Fruit fly (Drosophila melanogaster) whole organism, embryonic: Measurements from ENCODE around the gene Art8.

Experiments used
- B-H1 ChIP-seq: fragments of 200-800 bp; sonication (Bioruptor generic); IDR thresholded peaks from 3 replicates; pipeline ENCODE4 v1.3.6; 2022; ENCODE audit warnings: missing biosample characterization, missing genetic modification characterization
- CG10147 ChIP-seq: fragments of 200-800 bp; sonication (Bioruptor generic); optimal IDR thresholded peaks from 2 replicates; lab custom pipeline; 2019; ENCODE audit warnings: missing biosample characterization, mild to moderate bottlenecking, missing genetic modification characterization, moderate library complexity
- CG11504 ChIP-seq: fragments of 200-800 bp; sonication (Bioruptor generic); optimal IDR thresholded peaks from 3 replicates; lab custom pipeline; 2019; ENCODE audit warnings: missing biosample characterization, mild to moderate bottlenecking, missing genetic modification characterization, moderate library complexity
- CG12104 ChIP-seq: fragments of 200-800 bp; sonication (Bioruptor generic); optimal IDR thresholded peaks from 3 replicates; lab custom pipeline; 2016; ENCODE audit warnings: missing biosample characterization, missing genetic modification characterization
- CG12219 ChIP-seq: fragments of 200-800 bp; sonication (Bioruptor generic); optimal IDR thresholded peaks from 3 replicates; lab custom pipeline; 2018; ENCODE audit warnings: missing biosample characterization, mild to moderate bottlenecking, missing genetic modification characterization
- CG1233 ChIP-seq: fragments of 200-800 bp; sonication (Bioruptor generic); optimal IDR thresholded peaks from 4 replicates; lab custom pipeline; 2018; ENCODE audit warnings: missing biosample characterization, mild to moderate bottlenecking, missing genetic modification characterization
- CG12391 ChIP-seq: fragments of 200-800 bp; sonication (Bioruptor generic); optimal IDR thresholded peaks from 3 replicates; lab custom pipeline; 2018; ENCODE audit warnings: missing biosample characterization, mild to moderate bottlenecking, missing genetic modification characterization, moderate library complexity
- CG13775 ChIP-seq: fragments of 200-800 bp; sonication (Bioruptor generic); optimal IDR thresholded peaks from 3 replicates; lab custom pipeline; 2017; ENCODE audit warnings: missing biosample characterization, mild to moderate bottlenecking, missing genetic modification characterization
- CG1832 ChIP-seq: fragments of 200-800 bp; sonication (Bioruptor generic); optimal IDR thresholded peaks from 2 replicates; lab custom pipeline; 2017; ENCODE audit warnings: missing biosample characterization, mild to moderate bottlenecking, missing genetic modification characterization, inconsistent platforms
- CG2199 ChIP-seq: fragments of 200-800 bp; sonication (Bioruptor generic); IDR thresholded peaks from 3 replicates; pipeline ENCODE4 v1.3.6; 2022; ENCODE audit warnings: missing biosample characterization, missing genetic modification characterization
- CG2875 ChIP-seq: fragments of 200-800 bp; sonication (Bioruptor generic); optimal IDR thresholded peaks from 2 replicates; lab custom pipeline; 2017; ENCODE audit warnings: missing biosample characterization, mild to moderate bottlenecking, missing genetic modification characterization, missing genetic modification reagents
- CG30431 ChIP-seq: fragments of 200-800 bp; sonication (Bioruptor generic); optimal IDR thresholded peaks from 2 replicates; lab custom pipeline; 2017; ENCODE audit warnings: missing biosample characterization, missing genetic modification characterization
- CG34224 ChIP-seq: fragments of 200-800 bp; sonication (Bioruptor generic); IDR thresholded peaks from 3 replicates; pipeline ENCODE4 v1.3.6; 2022; ENCODE audit warnings: missing biosample characterization, missing genetic modification characterization; ENCODE audit not compliant: partially characterized antibody
- CG34422 ChIP-seq: fragments of 200-800 bp; sonication (Bioruptor generic); IDR thresholded peaks from 3 replicates; pipeline ENCODE4 v1.3.6; 2022; ENCODE audit warnings: missing biosample characterization, missing genetic modification characterization
- CG4854 ChIP-seq: fragments of 200-800 bp; sonication (Bioruptor generic); optimal IDR thresholded peaks from 2 replicates; lab custom pipeline; 2016; ENCODE audit warnings: missing biosample characterization, missing genetic modification characterization, inconsistent platforms
- CG5180 ChIP-seq: fragments of 200-800 bp; sonication (Bioruptor generic); optimal IDR thresholded peaks from 3 replicates; lab custom pipeline; 2017; ENCODE audit warnings: missing biosample characterization, missing genetic modification characterization, mild to moderate bottlenecking, moderate library complexity, missing genetic modification reagents
- CG7963 ChIP-seq: fragments of 200-800 bp; sonication (Bioruptor generic); IDR thresholded peaks from 3 replicates; pipeline ENCODE4 v1.3.6; 2022; ENCODE audit warnings: missing biosample characterization, missing genetic modification characterization; ENCODE audit not compliant: partially characterized antibody
- Chrac-16 ChIP-seq: fragments of 200-800 bp; sonication (Bioruptor generic); optimal IDR thresholded peaks from 3 replicates; lab custom pipeline; 2016; ENCODE audit warnings: missing biosample characterization, missing genetic modification characterization
- Dll ChIP-seq: fragments of 200-800 bp; sonication (Bioruptor generic); IDR thresholded peaks from 4 replicates; pipeline ENCODE4 v1.3.6; 2022; ENCODE audit warnings: missing biosample characterization, missing genetic modification characterization; ENCODE audit not compliant: partially characterized antibody
- Hmr ChIP-seq: fragments of 200-800 bp; sonication (Bioruptor generic); optimal IDR thresholded peaks from 3 replicates; lab custom pipeline; 2017; ENCODE audit warnings: mild to moderate bottlenecking, missing biosample characterization, missing genetic modification reagents, missing genetic modification characterization
- Lim3 ChIP-seq: fragments of 200-800 bp; sonication (Bioruptor generic); IDR thresholded peaks from 2 replicates; pipeline ENCODE4 v1.3.6; 2022; ENCODE audit warnings: missing biosample characterization, missing genetic modification characterization
- Lpt ChIP-seq: fragments of >200 bp; optimal IDR thresholded peaks from 2 replicates; lab custom pipeline; 2018; ENCODE audit warnings: missing biosample characterization, missing genetic modification characterization
- NC2β ChIP-seq: fragments of 200-800 bp; sonication (Bioruptor generic); optimal IDR thresholded peaks from 2 replicates; lab custom pipeline; 2016; ENCODE audit warnings: missing biosample characterization, missing genetic modification characterization
- Nf-YA ChIP-seq: fragments of 200-800 bp; sonication (Bioruptor generic); IDR thresholded peaks from 2 replicates; pipeline ENCODE4 v1.3.6; 2022; ENCODE audit warnings: missing biosample characterization, missing genetic modification characterization
- Poxn ChIP-seq: fragments of 200-800 bp; sonication (Bioruptor generic); IDR thresholded peaks from 2 replicates; pipeline ENCODE4 v1.3.6; 2022; ENCODE audit warnings: missing biosample characterization, missing genetic modification characterization
- Spps ChIP-seq: fragments of 200-800 bp; sonication (Bioruptor generic); optimal IDR thresholded peaks from 2 replicates; lab custom pipeline; 2018; ENCODE audit warnings: missing biosample characterization, mild to moderate bottlenecking, missing genetic modification characterization
- Taf1 ChIP-seq: fragments of 200-800 bp; sonication (Bioruptor generic); IDR thresholded peaks from 2 replicates; pipeline ENCODE4 v1.3.6; 2022; ENCODE audit warnings: missing biosample characterization, missing genetic modification characterization
- bbx ChIP-seq: fragments of 200-800 bp; sonication (Bioruptor generic); IDR thresholded peaks from 2 replicates; pipeline ENCODE4 v1.3.6; 2022; ENCODE audit warnings: missing biosample characterization, missing genetic modification characterization; ENCODE audit not compliant: partially characterized antibody
- chinmo ChIP-seq: fragments of 200-800 bp; sonication (Bioruptor generic); IDR thresholded peaks from 4 replicates; pipeline ENCODE4 v1.3.6; 2022; ENCODE audit warnings: missing biosample characterization, missing genetic modification characterization; ENCODE audit not compliant: partially characterized antibody
- chm ChIP-seq: fragments of 200-800 bp; sonication (Bioruptor generic); IDR thresholded peaks from 2 replicates; pipeline ENCODE4 v1.3.6; 2022; ENCODE audit warnings: missing biosample characterization, missing genetic modification characterization
- dan ChIP-seq: fragments of 200-800 bp; sonication (Bioruptor generic); IDR thresholded peaks from 2 replicates; pipeline ENCODE4 v1.3.6; 2022; ENCODE audit warnings: missing biosample characterization, missing genetic modification characterization
- dpn ChIP-seq, 2 experiments: fragments of 200-800 bp; sonication (Bioruptor generic); optimal IDR thresholded peaks; 3 replicates each; lab custom pipeline; 2016; ENCODE audit warnings: missing biosample characterization in 2 of 2, missing genetic modification characterization in 2 of 2
- ewg ChIP-seq: fragments of 200-800 bp; sonication (Bioruptor generic); optimal IDR thresholded peaks from 3 replicates; lab custom pipeline; 2017; ENCODE audit warnings: mild to moderate bottlenecking, missing biosample characterization, missing genetic modification reagents, missing genetic modification characterization
- ftz-f1 ChIP-seq: fragments of 200-800 bp; sonication (Bioruptor generic); optimal IDR thresholded peaks from 2 replicates; lab custom pipeline; 2016; ENCODE audit warnings: missing biosample characterization, missing genetic modification characterization
- gce ChIP-seq: fragments of 200-800 bp; sonication (Bioruptor generic); IDR thresholded peaks from 3 replicates; pipeline ENCODE4 v1.3.6; 2022; ENCODE audit warnings: missing biosample characterization, missing genetic modification characterization
- grn ChIP-seq: fragments of 200-800 bp; sonication (Bioruptor generic); optimal IDR thresholded peaks from 3 replicates; lab custom pipeline; 2017; ENCODE audit warnings: missing biosample characterization, missing genetic modification characterization
- odd ChIP-seq: fragments of 200-800 bp; sonication (Bioruptor generic); optimal IDR thresholded peaks from 2 replicates; lab custom pipeline; 2017; ENCODE audit warnings: missing biosample characterization, mild to moderate bottlenecking, missing genetic modification characterization
- pita ChIP-seq: fragments of 200-800 bp; sonication (Bioruptor generic); optimal IDR thresholded peaks from 2 replicates; lab custom pipeline; 2017; ENCODE audit warnings: missing biosample characterization, mild to moderate bottlenecking, missing genetic modification characterization
- sd ChIP-seq: fragments of 200-800 bp; sonication (Bioruptor generic); optimal IDR thresholded peaks from 3 replicates; lab custom pipeline; 2018; ENCODE audit warnings: missing biosample characterization, mild to moderate bottlenecking, missing genetic modification characterization, moderate library complexity
- seq ChIP-seq: fragments of 200-800 bp; sonication (Bioruptor generic); IDR thresholded peaks from 2 replicates; pipeline ENCODE4 v1.3.6; 2022; ENCODE audit warnings: missing biosample characterization, missing genetic modification characterization
- sisA ChIP-seq: fragments of 200-800 bp; sonication (Bioruptor generic); IDR thresholded peaks from 2 replicates; pipeline ENCODE4 v1.3.6; 2022; ENCODE audit warnings: missing biosample characterization, missing genetic modification characterization
- tin ChIP-seq: fragments of 200-800 bp; sonication (Bioruptor generic); optimal IDR thresholded peaks from 3 replicates; lab custom pipeline; 2016; ENCODE audit warnings: missing biosample characterization, missing genetic modification characterization
- tll ChIP-seq, 2 experiments: fragments of 200-800 bp in 1 of 2; fragments of >200 bp in 1 of 2; sonication (Bioruptor generic) in 1 of 2; optimal IDR thresholded peaks; 2 replicates each; lab custom pipeline; 2017 to 2019; ENCODE audit warnings: missing biosample characterization in 2 of 2, missing genetic modification characterization in 2 of 2, mild to moderate bottlenecking in 1 of 2, moderate library complexity in 1 of 2
- zf30C ChIP-seq: fragments of 200-800 bp; sonication (Bioruptor generic); optimal IDR thresholded peaks from 3 replicates; lab custom pipeline; 2018; ENCODE audit warnings: missing biosample characterization, mild to moderate bottlenecking, missing genetic modification characterization

Gene Art8

dm6 chr2L:10964493-10964892 lies 46.4 kb downstream of the Art8 start (continued):
- TF ChIP-seq CG10147: no peak
- no peak for TF ChIP-seq CG34224
- TF ChIP-seq chm (GFP tag; lab: Robert Waterston, UW): no peak
- no peak for TF ChIP-seq sisA (GFP tag; lab: Robert Waterston, UW)
- no peak for TF ChIP-seq CG4854 (GFP tag; lab: Kevin White, UChicago)
- TF ChIP-seq Hmr (GFP tag; lab: Kevin White, UChicago): peak; percentile 16
- TF ChIP-seq Taf1: no peak
- TF ChIP-seq Dll: no peak
- TF ChIP-seq CG7963 (GFP tag; lab: Robert Waterston, UW): no peak
- no peak for TF ChIP-seq dpn (GFP tag; optimal IDR thresholded peaks at IDR 0.05; lab: Kevin White, UChicago)
- no peak for TF ChIP-seq Chrac-16 (GFP tag; lab: Kevin White, UChicago)
- TF ChIP-seq sd (tag; lab: Kevin White, UChicago): peak; percentile 92
- TF ChIP-seq CG12391: peak; percentile 30
- no peak for TF ChIP-seq CG12104 (GFP tag; lab: Kevin White, UChicago)
- no peak for TF ChIP-seq ewg (GFP tag; lab: Kevin White, UChicago)
- TF ChIP-seq Poxn: no peak
- no peak for TF ChIP-seq CG12219 (GFP tag; lab: Kevin White, UChicago)
- TF ChIP-seq chinmo (GFP tag; lab: Robert Waterston, UW): no peak
- TF ChIP-seq Lim3: no peak
- TF ChIP-seq CG2875 (GFP tag; lab: Kevin White, UChicago): no peak
- TF ChIP-seq CG1233: peak; percentile 30
- peak; percentile 74 for TF ChIP-seq CG11504
- TF ChIP-seq gce (GFP tag; lab: Robert Waterston, UW): no peak
- no peak for TF ChIP-seq Lpt (GFP tag; lab: Kevin White, UChicago)
- no peak for TF ChIP-seq CG30431 (GFP tag; lab: Kevin White, UChicago)
- TF ChIP-seq bbx (GFP tag; lab: Robert Waterston, UW): 0 out of 2 replicates have a peak, but pooled peaks have one; percentile 8
- no peak for TF ChIP-seq Spps (tag; lab: Kevin White, UChicago)
- TF ChIP-seq Nf-YA: no peak
- TF ChIP-seq grn: no peak
- TF ChIP-seq odd (GFP tag; lab: Kevin White, UChicago): no peak
- no peak for TF ChIP-seq CG13775 (GFP tag; lab: Kevin White, UChicago)
- TF ChIP-seq CG5180 (GFP tag; lab: Kevin White, UChicago): no peak
- TF ChIP-seq CG1832 (GFP tag; lab: Kevin White, UChicago): no peak
- no peak for TF ChIP-seq CG34422 (GFP tag; lab: Robert Waterston, UW)
- TF ChIP-seq seq (GFP tag; lab: Robert Waterston, UW): no peak
- TF ChIP-seq tin (GFP tag; lab: Kevin White, UChicago): no peak
- peak; percentile 62; the same call in 1 of the 3 replicates for TF ChIP-seq CG2199
- TF ChIP-seq ftz-f1 (GFP tag; lab: Kevin White, UChicago): no peak
- no peak for TF ChIP-seq zf30C (GFP tag; lab: Kevin White, UChicago)
- peak; percentile 49 for TF ChIP-seq pita (GFP tag; lab: Kevin White, UChicago)
- no peak for TF ChIP-seq B-H1 (GFP tag; lab: Robert Waterston, UW)
- no peak for TF ChIP-seq NC2β (GFP tag; lab: Kevin White, UChicago)
- no peak for TF ChIP-seq tll (GFP tag; optimal IDR thresholded peaks at IDR 0.05; lab: Kevin White, UChicago)
- TF ChIP-seq dan: no peak
